Fruit fly (Drosophila melanogaster) whole organism, adult: Measurements from ENCODE around the gene InR.

ENCODE experiments used
- Clk ChIP-seq: fragments of 200-800 bp; sonication (Bioruptor generic); optimal IDR thresholded peaks from 2 replicates; lab custom pipeline; 2017; ENCODE audit warnings: missing biosample characterization, missing genetic modification characterization
- Mnt ChIP-seq: fragments of 200-800 bp; sonication (Bioruptor generic); optimal IDR thresholded peaks from 2 replicates; lab custom pipeline; 2016; ENCODE audit warnings: missing biosample characterization, mild to moderate bottlenecking, missing genetic modification characterization
- cic ChIP-seq: fragments of 200-800 bp; sonication (Bioruptor generic); optimal IDR thresholded peaks from 2 replicates; lab custom pipeline; 2017; ENCODE audit warnings: missing biosample characterization, mild to moderate bottlenecking, missing genetic modification characterization, moderate library complexity
- kay ChIP-seq: fragments of 200-800 bp; sonication (Bioruptor generic); peaks from one replicate; lab custom pipeline; 2016; ENCODE audit warnings: missing biosample characterization, missing genetic modification characterization, borderline replicate concordance
- ovo ChIP-seq: fragments of 200-800 bp; sonication (Bioruptor generic); optimal IDR thresholded peaks from 2 replicates; lab custom pipeline; 2016; ENCODE audit warnings: missing biosample characterization, missing genetic modification characterization
- tj ChIP-seq: fragments of 200-800 bp; sonication (Bioruptor generic); optimal IDR thresholded peaks from 3 replicates; lab custom pipeline; 2017; ENCODE audit warnings: missing biosample characterization, mild to moderate bottlenecking, missing genetic modification characterization, moderate library complexity

DNA sequence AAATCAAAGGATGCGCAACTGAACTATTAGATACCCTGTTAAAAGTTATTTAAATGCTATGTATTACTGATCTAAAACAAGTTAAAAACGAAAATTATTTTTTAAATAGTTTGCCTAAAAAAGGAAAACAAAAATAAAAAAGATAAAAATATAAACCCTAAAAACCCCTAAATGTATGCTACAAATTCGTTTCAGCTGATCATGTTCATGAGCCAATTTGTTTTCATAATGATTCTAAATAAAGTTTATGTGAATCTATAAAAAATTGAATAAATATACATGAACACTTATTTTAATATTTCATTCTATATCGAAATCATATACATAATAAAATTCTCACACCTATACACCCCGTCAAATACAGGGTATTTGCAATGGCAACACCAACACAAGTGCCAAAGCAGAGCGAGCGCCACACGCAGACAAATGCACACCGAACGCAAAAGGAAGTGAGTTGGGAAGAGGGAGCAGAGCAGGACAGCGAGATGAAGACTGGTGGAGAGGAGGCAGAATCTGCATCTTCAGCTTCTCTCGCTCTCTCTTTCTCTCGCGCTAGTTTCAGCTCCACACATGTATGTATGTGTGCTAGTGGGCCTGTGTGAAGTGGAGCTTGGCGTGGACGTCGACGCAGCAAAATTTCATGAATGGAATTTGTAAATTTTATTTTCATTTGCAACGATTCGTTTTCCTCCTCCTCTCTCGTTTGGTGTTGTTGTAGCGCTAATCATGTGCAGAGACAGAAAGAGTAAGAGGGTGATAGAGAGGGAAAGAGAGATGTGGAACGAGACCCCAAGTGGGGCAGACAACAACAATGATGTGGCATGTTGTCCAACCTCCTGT, 32.1 kb upstream of the InR start:
- TF ChIP-seq Mnt (GFP tag; lab: Kevin White, UChicago): no peak
- no peak for TF ChIP-seq cic
- TF ChIP-seq ovo: no peak
- TF ChIP-seq kay (GFP tag; lab: Kevin White, UChicago): no peak
- TF ChIP-seq tj (GFP tag; lab: Kevin White, UChicago): peak; percentile 78
- TF ChIP-seq Clk (GFP tag; lab: Kevin White, UChicago): no peak
